Worm (Caenorhabditis elegans): ENCODE results near the gene ZK686.6.

The ZK686.6 gene

ce11 chrIII:7758562-7758961 is 14.2 kb downstream of the ZK686.6 start, which contains the start of gene pcp-1 (continued):
- no peak for TF ChIP-seq unc-55 (GFP tag; optimal IDR thresholded peaks at IDR 0.05)
- TF ChIP-seq nhr-77 (tag; optimal IDR thresholded peaks at IDR 0.05), result no peak
- no peak for TF ChIP-seq lin-39 (tag; optimal IDR thresholded peaks at IDR 0.05)
- TF ChIP-seq ztf-11 (tag; optimal IDR thresholded peaks at IDR 0.05), result no peak
- TF ChIP-seq mab-5 (tag; optimal IDR thresholded peaks at IDR 0.05), result no peak
- TF ChIP-seq alr-1 (tag; optimal IDR thresholded peaks at IDR 0.05), result no peak
- TF ChIP-seq Y55F3AM.14 (GFP tag; optimal IDR thresholded peaks at IDR 0.05), result no peak
- TF ChIP-seq nhr-11 (tag; optimal IDR thresholded peaks at IDR 0.05), result no peak
- peak; percentile 62 for TF ChIP-seq gmeb-1 (tag; optimal IDR thresholded peaks at IDR 0.05)
- no peak for TF ChIP-seq elt-3 (tag; optimal IDR thresholded peaks at IDR 0.05)
- no peak for TF ChIP-seq ztf-4 (tag; optimal IDR thresholded peaks at IDR 0.05)
- no peak for TF ChIP-seq C34F6.9 (tag; optimal IDR thresholded peaks at IDR 0.05)
- TF ChIP-seq nhr-6 (tag; optimal IDR thresholded peaks at IDR 0.05), result no peak
- TF ChIP-seq F13H6.1 (tag; optimal IDR thresholded peaks at IDR 0.05), result peak; percentile 45
- TF ChIP-seq nhr-21 (tag; optimal IDR thresholded peaks at IDR 0.05), result no peak
- no peak for TF ChIP-seq ceh-82 (tag; optimal IDR thresholded peaks at IDR 0.05)
- TF ChIP-seq nhr-10 (tag; optimal IDR thresholded peaks at IDR 0.05), result no peak
- TF ChIP-seq mdl-1 (tag; optimal IDR thresholded peaks at IDR 0.05), result no peak
- TF ChIP-seq ztf-1 (GFP tag; conservative IDR thresholded peaks at IDR 0.05), result no peak
- no peak for TF ChIP-seq skn-1 (tag; optimal IDR thresholded peaks at IDR 0.05)
- TF ChIP-seq nhr-129 (tag; optimal IDR thresholded peaks at IDR 0.05), result no peak
- no peak for TF ChIP-seq ama-1 (optimal IDR thresholded peaks at IDR 0.05)

ce11 chrIII:7754348-7754747 is 18.5 kb downstream of the ZK686.6 start, which contains the start of gene cdh-3:
Gene cdh-3 (minus strand): TSS chrIII:7754448.
- TF ChIP-seq nhr-23 (tag; optimal IDR thresholded peaks at IDR 0.05), result no peak
- TF ChIP-seq nhr-12 (tag; optimal IDR thresholded peaks at IDR 0.05), result no peak
- no peak for TF ChIP-seq C34F6.9 (tag; optimal IDR thresholded peaks at IDR 0.05)

- TF ChIP-seq unc-62 (GFP tag; optimal IDR thresholded peaks at IDR 0.05), result no peak
- TF ChIP-seq ceh-82 (tag; optimal IDR thresholded peaks at IDR 0.05), result no peak
- no peak for TF ChIP-seq nhr-237 (tag; optimal IDR thresholded peaks at IDR 0.05)
- no peak for TF ChIP-seq snpc-4 (tag; optimal IDR thresholded peaks at IDR 0.05)
- TF ChIP-seq nhr-10 (tag; optimal IDR thresholded peaks at IDR 0.05), result no peak
- TF ChIP-seq F13H6.1 (tag; optimal IDR thresholded peaks at IDR 0.05), result no peak
- no peak for TF ChIP-seq ama-1 (optimal IDR thresholded peaks at IDR 0.05)
- no peak for TF ChIP-seq nhr-129 (tag; optimal IDR thresholded peaks at IDR 0.05)
Observed at ce11 chrIII:7743183-7743582, 29.6 kb downstream of the ZK686.6 start.

ce11 chrIII:7737646-7738258 is 35.0 kb downstream of the ZK686.6 start:
- no peak for TF ChIP-seq ztf-1 (GFP tag; conservative IDR thresholded peaks at IDR 0.05)
- no peak for TF ChIP-seq nhr-237 (tag; optimal IDR thresholded peaks at IDR 0.05)
- peak; percentile 25 for TF ChIP-seq ztf-4 (tag; optimal IDR thresholded peaks at IDR 0.05)

- no peak for TF ChIP-seq peb-1 (tag; optimal IDR thresholded peaks at IDR 0.05)
- peak; percentile 20 for TF ChIP-seq Y55F3AM.14 (GFP tag; optimal IDR thresholded peaks at IDR 0.05)
- TF ChIP-seq alr-1 (tag; optimal IDR thresholded peaks at IDR 0.05), result no peak
- TF ChIP-seq lin-13 (GFP tag; optimal IDR thresholded peaks at IDR 0.05), result no peak
- TF ChIP-seq mab-5 (tag; optimal IDR thresholded peaks at IDR 0.05), result no peak
- peak; percentile 12 for TF ChIP-seq nhr-21 (tag; optimal IDR thresholded peaks at IDR 0.05)
- no peak for TF ChIP-seq egl-27 (tag; optimal IDR thresholded peaks at IDR 0.05)
Observed at ce11 chrIII:7736806-7737205, 36.0 kb downstream of the ZK686.6 start.

ce11 chrIII:7736003-7736402 is 36.8 kb downstream of the ZK686.6 start:
- TF ChIP-seq sma-3 (GFP tag; optimal IDR thresholded peaks at IDR 0.05) (no peak), ztf-1 (GFP tag; conservative IDR thresholded peaks at IDR 0.05) (no peak), nhr-23 (tag; optimal IDR thresholded peaks at IDR 0.05) (no peak), gmeb-1 (tag; optimal IDR thresholded peaks at IDR 0.05) (no peak), nhr-25 (tag; optimal IDR thresholded peaks at IDR 0.05) (no peak), ztf-11 (tag; optimal IDR thresholded peaks at IDR 0.05) (no peak), unc-62 (GFP tag; optimal IDR thresholded peaks at IDR 0.05) (no peak)
